Fruit fly (Drosophila melanogaster) whole organism, embryonic: Measurements from ENCODE around the gene Jon66Cii.
A peak's percentile ranks its signal among the peaks of the same experiment; 100 is the strongest.

Experiments used
- Aef1 ChIP-seq: fragments of 200-800 bp; sonication (Bioruptor generic); IDR thresholded peaks from 3 replicates; pipeline ENCODE4 v1.3.6; 2022; ENCODE audit warnings: missing biosample characterization, missing genetic modification characterization
- CG11696 ChIP-seq: fragments of 200-800 bp; sonication (Bioruptor generic); IDR thresholded peaks from 2 replicates; pipeline ENCODE4 v1.3.6; 2022; ENCODE audit warnings: missing biosample characterization, missing genetic modification characterization
- CG12219 ChIP-seq: fragments of 200-800 bp; sonication (Bioruptor generic); optimal IDR thresholded peaks from 3 replicates; lab custom pipeline; 2018; ENCODE audit warnings: missing biosample characterization, mild to moderate bottlenecking, missing genetic modification characterization
- CG12299 ChIP-seq: fragments of 200-800 bp; sonication (Bioruptor generic); optimal IDR thresholded peaks from 2 replicates; lab custom pipeline; 2018; ENCODE audit warnings: missing biosample characterization, mild to moderate bottlenecking, missing genetic modification characterization
- CG12942 ChIP-seq: fragments of 200-800 bp; sonication (Bioruptor generic); optimal IDR thresholded peaks from 3 replicates; lab custom pipeline; 2016; ENCODE audit warnings: missing biosample characterization, missing genetic modification characterization
- CG14050 ChIP-seq: fragments of 200-800 bp; sonication (Bioruptor generic); IDR thresholded peaks from 3 replicates; pipeline ENCODE4 v1.3.6; 2022; ENCODE audit warnings: missing biosample characterization, missing genetic modification characterization
- CG14710 ChIP-seq: fragments of 200-800 bp; sonication (Bioruptor generic); optimal IDR thresholded peaks from 3 replicates; lab custom pipeline; 2019; ENCODE audit warnings: missing biosample characterization, mild to moderate bottlenecking, missing genetic modification characterization, moderate library complexity
- CG15269 ChIP-seq: fragments of 200-800 bp; sonication (Bioruptor generic); optimal IDR thresholded peaks from 2 replicates; lab custom pipeline; 2018; ENCODE audit warnings: missing biosample characterization, mild to moderate bottlenecking, missing genetic modification characterization, moderate library complexity
- CG1603 ChIP-seq: fragments of 200-800 bp; sonication (Bioruptor generic); optimal IDR thresholded peaks from 2 replicates; lab custom pipeline; 2019; ENCODE audit warnings: missing biosample characterization, mild to moderate bottlenecking, missing genetic modification characterization, moderate library complexity
- CG17568 ChIP-seq: fragments of 200-800 bp; sonication (Bioruptor generic); optimal IDR thresholded peaks from 2 replicates; lab custom pipeline; 2018; ENCODE audit warnings: missing biosample characterization, mild to moderate bottlenecking, missing genetic modification characterization, moderate library complexity
- CG1832 ChIP-seq: fragments of 200-800 bp; sonication (Bioruptor generic); optimal IDR thresholded peaks from 2 replicates; lab custom pipeline; 2017; ENCODE audit warnings: missing biosample characterization, mild to moderate bottlenecking, missing genetic modification characterization, inconsistent platforms
- CG2202 ChIP-seq: fragments of 200-800 bp; sonication (Bioruptor generic); optimal IDR thresholded peaks from 2 replicates; lab custom pipeline; 2018; ENCODE audit warnings: missing biosample characterization, mild to moderate bottlenecking, missing genetic modification characterization
- CG32767 ChIP-seq: fragments of 200-800 bp; sonication (Bioruptor generic); IDR thresholded peaks from 2 replicates; pipeline ENCODE4 v1.3.6; 2022; ENCODE audit warnings: missing biosample characterization, missing genetic modification characterization
- CG34422 ChIP-seq: fragments of 200-800 bp; sonication (Bioruptor generic); IDR thresholded peaks from 3 replicates; pipeline ENCODE4 v1.3.6; 2022; ENCODE audit warnings: missing biosample characterization, missing genetic modification characterization
- CG7271 ChIP-seq: fragments of 200-800 bp; sonication (Bioruptor generic); optimal IDR thresholded peaks from 2 replicates; lab custom pipeline; 2018; ENCODE audit warnings: missing biosample characterization, mild to moderate bottlenecking, missing genetic modification characterization, moderate library complexity
- Dad ChIP-seq: fragments of 200-800 bp; sonication (Bioruptor generic); optimal IDR thresholded peaks from 3 replicates; lab custom pipeline; 2016; ENCODE audit warnings: missing biosample characterization, missing genetic modification characterization
- Dll ChIP-seq: fragments of 200-800 bp; sonication (Bioruptor generic); IDR thresholded peaks from 4 replicates; pipeline ENCODE4 v1.3.6; 2022; ENCODE audit warnings: missing biosample characterization, missing genetic modification characterization; ENCODE audit not compliant: partially characterized antibody
- Drgx ChIP-seq: fragments of 200-800 bp; sonication (Bioruptor generic); IDR thresholded peaks from 2 replicates; pipeline ENCODE4 v1.3.6; 2022; ENCODE audit warnings: missing biosample characterization, missing genetic modification characterization
- Ets65A ChIP-seq: fragments of 200-800 bp; sonication (Bioruptor generic); peaks from one replicate; lab custom pipeline; 2016; ENCODE audit warnings: missing biosample characterization, missing genetic modification characterization
- H15 ChIP-seq: fragments of 200-800 bp; sonication (Bioruptor generic); IDR thresholded peaks from 3 replicates; pipeline ENCODE4 v1.3.6; 2022; ENCODE audit warnings: missing biosample characterization, missing genetic modification characterization
- HLH54F ChIP-seq: fragments of 200-800 bp; sonication (Bioruptor generic); optimal IDR thresholded peaks from 3 replicates; lab custom pipeline; 2016; ENCODE audit warnings: missing biosample characterization, missing genetic modification characterization
- HmgD ChIP-seq: fragments of 200-800 bp; sonication (Bioruptor generic); optimal IDR thresholded peaks from 3 replicates; lab custom pipeline; 2016; ENCODE audit warnings: missing biosample characterization, missing genetic modification characterization
- Lhr ChIP-seq: fragments of 200-800 bp; sonication (Bioruptor generic); optimal IDR thresholded peaks from 3 replicates; lab custom pipeline; 2017; ENCODE audit warnings: mild to moderate bottlenecking, missing biosample characterization, missing genetic modification reagents, missing genetic modification characterization
- Nf-YA ChIP-seq: fragments of 200-800 bp; sonication (Bioruptor generic); IDR thresholded peaks from 2 replicates; pipeline ENCODE4 v1.3.6; 2022; ENCODE audit warnings: missing biosample characterization, missing genetic modification characterization
- PHDP ChIP-seq: fragments of 200-800 bp; sonication (Bioruptor generic); optimal IDR thresholded peaks from 3 replicates; lab custom pipeline; 2018; ENCODE audit warnings: missing biosample characterization, mild to moderate bottlenecking, missing genetic modification characterization, moderate library complexity
- Taf1 ChIP-seq: fragments of 200-800 bp; sonication (Bioruptor generic); IDR thresholded peaks from 2 replicates; pipeline ENCODE4 v1.3.6; 2022; ENCODE audit warnings: missing biosample characterization, missing genetic modification characterization
- aop ChIP-seq: fragments of 200-800 bp; sonication (Bioruptor generic); IDR thresholded peaks from 2 replicates; pipeline ENCODE4 v1.3.6; 2022; ENCODE audit warnings: missing biosample characterization, missing genetic modification characterization
- ara ChIP-seq: fragments of 200-800 bp; sonication (Bioruptor generic); IDR thresholded peaks from 2 replicates; pipeline ENCODE4 v1.3.6; 2022; ENCODE audit warnings: missing biosample characterization, missing genetic modification characterization
- ash1 ChIP-seq: fragments of 200-800 bp; sonication (Bioruptor generic); optimal IDR thresholded peaks from 2 replicates; lab custom pipeline; 2018; ENCODE audit warnings: missing biosample characterization, mild to moderate bottlenecking, missing genetic modification characterization
- caup ChIP-seq: fragments of 200-800 bp; sonication (Bioruptor generic); optimal IDR thresholded peaks from 3 replicates; lab custom pipeline; 2017; ENCODE audit warnings: missing biosample characterization, mild to moderate bottlenecking, missing genetic modification characterization, moderate library complexity; ENCODE audit not compliant: severe bottlenecking
- chn ChIP-seq: fragments of 200-800 bp; sonication (Bioruptor generic); optimal IDR thresholded peaks from 2 replicates; lab custom pipeline; 2016; ENCODE audit warnings: missing biosample characterization, missing genetic modification characterization
- dmrt11E ChIP-seq: fragments of 200-800 bp; sonication (Bioruptor generic); optimal IDR thresholded peaks from 3 replicates; lab custom pipeline; 2018; ENCODE audit warnings: missing biosample characterization, mild to moderate bottlenecking, missing genetic modification characterization, moderate library complexity
- dysf ChIP-seq: fragments of 200-800 bp; sonication (Bioruptor generic); IDR thresholded peaks from 3 replicates; pipeline ENCODE4 v1.3.6; 2022; ENCODE audit warnings: missing biosample characterization, missing genetic modification characterization
- fu2 ChIP-seq: fragments of 200-800 bp; sonication (Bioruptor generic); optimal IDR thresholded peaks from 2 replicates; lab custom pipeline; 2016; ENCODE audit warnings: missing biosample characterization, missing genetic modification characterization
- ham ChIP-seq: fragments of 200-800 bp; sonication (Bioruptor generic); IDR thresholded peaks from 2 replicates; pipeline ENCODE4 v1.3.6; 2022; ENCODE audit warnings: missing biosample characterization, missing genetic modification characterization
- hb ChIP-seq: fragments of 200-800 bp; sonication (Bioruptor generic); IDR thresholded peaks from 3 replicates; pipeline ENCODE4 v1.3.6; 2022; ENCODE audit warnings: missing biosample characterization, missing genetic modification characterization; ENCODE audit not compliant: partially characterized antibody
- ind ChIP-seq: fragments of 200-800 bp; sonication (Bioruptor generic); optimal IDR thresholded peaks from 3 replicates; lab custom pipeline; 2016; ENCODE audit warnings: missing biosample characterization, missing genetic modification characterization
- inv ChIP-seq: fragments of 200-800 bp; sonication (Bioruptor generic); IDR thresholded peaks from 2 replicates; pipeline ENCODE4 v1.3.6; 2022; ENCODE audit warnings: missing biosample characterization, missing genetic modification characterization; ENCODE audit not compliant: partially characterized antibody
- jumu ChIP-seq: fragments of 200-800 bp; sonication (Bioruptor generic); optimal IDR thresholded peaks from 3 replicates; lab custom pipeline; 2016; ENCODE audit warnings: missing biosample characterization, missing genetic modification characterization
- kay ChIP-seq: fragments of 200-800 bp; sonication (Bioruptor generic); optimal IDR thresholded peaks from 2 replicates; lab custom pipeline; 2016; ENCODE audit warnings: missing biosample characterization, missing genetic modification characterization
- lov ChIP-seq, 2 experiments: fragments of 200-800 bp in 1 of 2; fragments of >200 bp in 1 of 2; sonication (Bioruptor generic) in 1 of 2; IDR thresholded peaks in 1 of 2; optimal IDR thresholded peaks in 1 of 2; 2 replicates in 1 of 2; 3 replicates in 1 of 2; pipeline versions ENCODE4 v1.3.6 to Lab custom; 2017 to 2022; ENCODE audit warnings: missing biosample characterization in 1 of 2, missing genetic modification characterization in 1 of 2
- nerfin-1 ChIP-seq: fragments of 200-800 bp; sonication (Bioruptor generic); optimal IDR thresholded peaks from 3 replicates; lab custom pipeline; 2019; ENCODE audit warnings: missing biosample characterization, mild to moderate bottlenecking, missing genetic modification characterization, moderate library complexity
- pros ChIP-seq: fragments of 200-800 bp; sonication (Bioruptor generic); optimal IDR thresholded peaks from 3 replicates; lab custom pipeline; 2019; ENCODE audit warnings: missing biosample characterization, mild to moderate bottlenecking, missing genetic modification characterization, moderate library complexity
- pum ChIP-seq: fragments of 200-800 bp; sonication (Bioruptor generic); optimal IDR thresholded peaks from 2 replicates; lab custom pipeline; 2016; ENCODE audit warnings: missing biosample characterization, missing genetic modification characterization
- run ChIP-seq: fragments of 200-800 bp; sonication (Bioruptor generic); optimal IDR thresholded peaks from 3 replicates; lab custom pipeline; 2018; ENCODE audit warnings: missing biosample characterization, mild to moderate bottlenecking, missing genetic modification characterization
- sima ChIP-seq: fragments of 200-800 bp; sonication (Bioruptor generic); optimal IDR thresholded peaks from 2 replicates; lab custom pipeline; 2016; ENCODE audit warnings: missing biosample characterization, missing genetic modification characterization
- slou ChIP-seq: fragments of 200-800 bp; sonication (Bioruptor generic); optimal IDR thresholded peaks from 3 replicates; lab custom pipeline; 2016; ENCODE audit warnings: missing biosample characterization, missing genetic modification characterization
- ssp ChIP-seq: fragments of 200-800 bp; sonication (Bioruptor generic); IDR thresholded peaks from 2 replicates; pipeline ENCODE4 v1.3.6; 2022; ENCODE audit warnings: missing biosample characterization, missing genetic modification characterization
- tll ChIP-seq, 2 experiments: fragments of 200-800 bp in 1 of 2; fragments of >200 bp in 1 of 2; sonication (Bioruptor generic) in 1 of 2; optimal IDR thresholded peaks; 2 replicates each; lab custom pipeline; 2017 to 2019; ENCODE audit warnings: missing biosample characterization in 2 of 2, missing genetic modification characterization in 2 of 2, mild to moderate bottlenecking in 1 of 2, moderate library complexity in 1 of 2
- vfl ChIP-seq: fragments of 200-800 bp; sonication (Bioruptor generic); optimal IDR thresholded peaks from 2 replicates; lab custom pipeline; 2016; ENCODE audit warnings: missing biosample characterization, missing genetic modification characterization
- wor ChIP-seq: fragments of 200-800 bp; sonication (Bioruptor generic); IDR thresholded peaks from 2 replicates; pipeline ENCODE4 v1.3.6; 2022; ENCODE audit warnings: missing biosample characterization, missing genetic modification characterization

Jon66Cii gene

DNA sequence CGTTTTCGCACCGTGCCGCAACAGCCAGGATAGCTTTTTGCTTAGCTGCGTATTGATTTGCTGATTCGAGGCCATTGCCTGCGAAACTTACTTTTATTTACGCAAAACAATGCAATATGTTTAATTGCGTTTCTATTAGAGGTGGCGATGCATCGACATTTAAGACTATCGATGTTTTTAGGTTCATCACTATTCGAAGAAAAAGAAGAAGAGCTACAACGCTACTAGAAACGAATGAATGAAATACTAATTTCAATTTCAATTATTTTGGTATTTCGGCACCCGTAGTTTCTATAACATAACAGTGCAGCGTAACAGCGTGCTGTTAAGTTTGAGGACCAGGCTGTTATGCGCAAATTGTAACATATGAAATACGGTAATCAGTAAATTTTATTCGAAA lies 11.7 kb upstream of the Jon66Cii start, which contains the start of the genes Tpt, mkg-p and CG13667 (continued):
- no peak for TF ChIP-seq CG32767
- TF ChIP-seq ind (GFP tag; lab: Kevin White, UChicago): no peak
- peak; percentile 21 for TF ChIP-seq jumu (GFP tag; lab: Kevin White, UChicago)
- TF ChIP-seq aop: no peak
- TF ChIP-seq CG12219: no peak
- 0 out of 3 replicates have a peak, but pooled peaks have one; percentile 31 for TF ChIP-seq CG34422 (GFP tag; lab: Robert Waterston, UW)
- no peak for TF ChIP-seq CG11696 (GFP tag; lab: Robert Waterston, UW)
- TF ChIP-seq kay: no peak
- TF ChIP-seq inv (GFP tag; lab: Robert Waterston, UW): peak; percentile 78
- TF ChIP-seq CG2202 (tag; lab: Kevin White, UChicago): no peak
- TF ChIP-seq HmgD (GFP tag; lab: Kevin White, UChicago): peak; percentile 49
- TF ChIP-seq CG17568 (GFP tag; lab: Kevin White, UChicago): no peak
- peak; percentile 16 for TF ChIP-seq Lhr (GFP tag; lab: Kevin White, UChicago)
- TF ChIP-seq Drgx (GFP tag; lab: Robert Waterston, UW): no peak
- no peak for TF ChIP-seq ara (GFP tag; lab: Robert Waterston, UW)
- no peak for TF ChIP-seq wor (GFP tag; lab: Robert Waterston, UW)
- TF ChIP-seq CG1832: no peak
- no peak for TF ChIP-seq pum (GFP tag; lab: Kevin White, UChicago)
- no peak for TF ChIP-seq run (tag; lab: Kevin White, UChicago)
- no peak for TF ChIP-seq ash1 (GFP tag; lab: Kevin White, UChicago)
- peak; percentile 70 for TF ChIP-seq CG14710 (tag; lab: Kevin White, UChicago)
- no peak for TF ChIP-seq dmrt11E
- TF ChIP-seq vfl (GFP tag; lab: Kevin White, UChicago): no peak
- TF ChIP-seq caup: no peak
- TF ChIP-seq CG1603 (tag; lab: Kevin White, UChicago): peak; percentile 97
- no peak for TF ChIP-seq CG14050 (GFP tag; lab: Robert Waterston, UW)
- TF ChIP-seq ham: no peak
- no peak for TF ChIP-seq lov (optimal IDR thresholded peaks at IDR 0.05; lab: Kevin White, UChicago)
- no peak for TF ChIP-seq lov (GFP tag; IDR thresholded peaks at IDR 0.05; lab: Robert Waterston, UW)
- TF ChIP-seq tll (GFP tag; optimal IDR thresholded peaks at IDR 0.05; lab: Kevin White, UChicago): no peak
- no peak for TF ChIP-seq Taf1 (GFP tag; lab: Robert Waterston, UW)
- no peak for TF ChIP-seq H15 (GFP tag; lab: Robert Waterston, UW)
- no peak for TF ChIP-seq CG7271 (tag; lab: Kevin White, UChicago)
- TF ChIP-seq Aef1: no peak
- peak; percentile 89 for TF ChIP-seq Dll (GFP tag; lab: Robert Waterston, UW)
- TF ChIP-seq CG12942 (GFP tag; lab: Kevin White, UChicago): no peak
- no peak for TF ChIP-seq PHDP (tag; lab: Kevin White, UChicago)
- peak; percentile 31 for TF ChIP-seq CG12299 (tag; lab: Kevin White, UChicago)
- TF ChIP-seq Nf-YA: no peak
- peak; percentile 17 for TF ChIP-seq HLH54F (GFP tag; lab: Kevin White, UChicago)
- TF ChIP-seq ssp: no peak
- no peak for TF ChIP-seq Ets65A
- TF ChIP-seq CG15269: no peak
- no peak for TF ChIP-seq slou (GFP tag; lab: Kevin White, UChicago)
- TF ChIP-seq hb (GFP tag; lab: Robert Waterston, UW): peak; percentile 71
- TF ChIP-seq sima (GFP tag; lab: Kevin White, UChicago): no peak
- TF ChIP-seq fu2 (GFP tag; lab: Kevin White, UChicago): no peak
- TF ChIP-seq Dad (GFP tag; lab: Kevin White, UChicago): no peak
- TF ChIP-seq dysf (GFP tag; lab: Robert Waterston, UW): no peak
- TF ChIP-seq pros (GFP tag; lab: Kevin White, UChicago): no peak
- no peak for TF ChIP-seq chn (GFP tag; lab: Kevin White, UChicago)
- peak; percentile 79 for TF ChIP-seq nerfin-1 (tag; lab: Kevin White, UChicago)
